Worm (Caenorhabditis elegans) whole organism, L2 larva: ENCODE data around the gene F56C3.10.
"Not testable (repeated sequence)": the region's sequence is repeated elsewhere in the genome, so short reads cannot be mapped to it uniquely, and the experiment has no call there.

ENCODE experiments used
- C34F6.9 ChIP-seq: fragments of 150-350 bp; optimal IDR thresholded peaks from 2 replicates; lab custom pipeline; 2014; ENCODE audit warnings: missing biosample characterization, missing genetic modification characterization
- R02D3.7 ChIP-seq: fragments of 150-350 bp; optimal IDR thresholded peaks from 2 replicates; lab custom pipeline; 2014; ENCODE audit warnings: missing biosample characterization, missing genetic modification characterization
- alr-1 ChIP-seq: fragments of 150-350 bp; optimal IDR thresholded peaks from 2 replicates; lab custom pipeline; 2014; ENCODE audit warnings: missing biosample characterization, missing genetic modification characterization
- aly-2 ChIP-seq: fragments of 150-350 bp; optimal IDR thresholded peaks from 2 replicates; lab custom pipeline; 2014; ENCODE audit warnings: missing biosample characterization, missing genetic modification characterization
- blmp-1 ChIP-seq: sonication (generic microtip); optimal IDR thresholded peaks from 2 replicates; lab custom pipeline; 2017; ENCODE audit warnings: missing genetic modification characterization, mild to moderate bottlenecking, missing compliant biosample characterization, antibody characterized with exemption, moderate library complexity; ENCODE audit not compliant: insufficient read depth
- ceh-16 ChIP-seq: fragments of 150-350 bp; optimal IDR thresholded peaks from 2 replicates; lab custom pipeline; 2014; ENCODE audit warnings: missing biosample characterization, missing genetic modification characterization
- crh-2 ChIP-seq: sonication (generic microtip); optimal IDR thresholded peaks from 2 replicates; lab custom pipeline; 2017; ENCODE audit warnings: missing biosample characterization, missing genetic modification characterization
- elt-1 ChIP-seq: fragments of 150-350 bp; optimal IDR thresholded peaks from 2 replicates; lab custom pipeline; 2014; ENCODE audit warnings: missing biosample characterization, missing genetic modification characterization
- elt-3 ChIP-seq: sonication (generic microtip); optimal IDR thresholded peaks from 2 replicates; lab custom pipeline; 2017; ENCODE audit warnings: missing biosample characterization, missing genetic modification characterization
- fos-1 ChIP-seq: fragments of 150-350 bp; optimal IDR thresholded peaks from 2 replicates; lab custom pipeline; 2014; ENCODE audit warnings: missing biosample characterization, missing genetic modification characterization
- gmeb-1 ChIP-seq: fragments of 150-350 bp; optimal IDR thresholded peaks from 2 replicates; lab custom pipeline; 2014; ENCODE audit warnings: missing biosample characterization, missing genetic modification characterization
- lin-13 ChIP-seq: fragments of 150-350 bp; optimal IDR thresholded peaks from 2 replicates; lab custom pipeline; 2014; ENCODE audit warnings: missing biosample characterization, missing genetic modification reagents, missing genetic modification characterization
- lsy-2 ChIP-seq, 2 experiments: fragments of 150-350 bp in 1 of 2; sonication (generic microtip) in 1 of 2; optimal IDR thresholded peaks; 2 replicates each; lab custom pipeline; 2014 to 2017; ENCODE audit warnings: missing biosample characterization in 2 of 2, missing genetic modification characterization in 2 of 2
- mbf-1 ChIP-seq: sonication (generic microtip); optimal IDR thresholded peaks from 2 replicates; lab custom pipeline; 2017; ENCODE audit warnings: missing biosample characterization, missing genetic modification characterization
- nhr-10 ChIP-seq: sonication (generic microtip); optimal IDR thresholded peaks from 2 replicates; lab custom pipeline; 2017; ENCODE audit warnings: missing biosample characterization, missing genetic modification characterization
- nhr-11 ChIP-seq: fragments of 150-350 bp; optimal IDR thresholded peaks from 2 replicates; lab custom pipeline; 2014; ENCODE audit warnings: missing biosample characterization, missing genetic modification characterization
- nhr-12 ChIP-seq: fragments of 150-350 bp; optimal IDR thresholded peaks from 2 replicates; lab custom pipeline; 2014; ENCODE audit warnings: missing biosample characterization, missing genetic modification characterization
- nhr-129 ChIP-seq: fragments of 150-350 bp; optimal IDR thresholded peaks from 2 replicates; lab custom pipeline; 2014; ENCODE audit warnings: missing biosample characterization, missing genetic modification characterization
- nhr-21 ChIP-seq: fragments of 150-350 bp; optimal IDR thresholded peaks from 2 replicates; lab custom pipeline; 2014; ENCODE audit warnings: missing biosample characterization, missing genetic modification characterization
- nhr-23 ChIP-seq: fragments of 150-350 bp; optimal IDR thresholded peaks from 2 replicates; lab custom pipeline; 2014; ENCODE audit warnings: missing biosample characterization, missing genetic modification reagents, missing genetic modification characterization
- nhr-237 ChIP-seq: fragments of 150-350 bp; optimal IDR thresholded peaks from 2 replicates; lab custom pipeline; 2014; ENCODE audit warnings: missing biosample characterization, missing genetic modification characterization
- nhr-25 ChIP-seq: fragments of 150-350 bp; sonication (generic microtip); optimal IDR thresholded peaks from 3 replicates; lab custom pipeline; 2014; ENCODE audit warnings: missing biosample characterization, missing genetic modification characterization
- nhr-6 ChIP-seq: fragments of 150-350 bp; optimal IDR thresholded peaks from 2 replicates; lab custom pipeline; 2014; ENCODE audit warnings: missing biosample characterization, missing genetic modification characterization
- peb-1 ChIP-seq: fragments of 150-350 bp; optimal IDR thresholded peaks from 2 replicates; lab custom pipeline; 2014; ENCODE audit warnings: missing biosample characterization, missing genetic modification characterization
- sem-4 ChIP-seq: fragments of 150-350 bp; optimal IDR thresholded peaks from 2 replicates; lab custom pipeline; 2014; ENCODE audit warnings: missing biosample characterization, missing genetic modification reagents, missing genetic modification characterization
- skn-1 ChIP-seq: sonication (generic microtip); optimal IDR thresholded peaks from 2 replicates; lab custom pipeline; 2017; ENCODE audit warnings: missing biosample characterization, missing genetic modification characterization
- sma-3 ChIP-seq: sonication (generic microtip); optimal IDR thresholded peaks from 2 replicates; lab custom pipeline; 2016; ENCODE audit warnings: missing genetic modification reagents, missing genetic modification characterization, missing compliant biosample characterization
- sma-9 ChIP-seq, 2 experiments: fragments of 150-350 bp in 1 of 2; sonication (generic microtip) in 1 of 2; optimal IDR thresholded peaks; 2 replicates each; lab custom pipeline; 2014 to 2016; ENCODE audit warnings: missing genetic modification characterization in 2 of 2, mild to moderate bottlenecking in 1 of 2, missing biosample characterization in 1 of 2, missing compliant biosample characterization in 1 of 2, missing genetic modification reagents in 1 of 2, moderate library complexity in 1 of 2
- unc-39 ChIP-seq: fragments of 150-350 bp; optimal IDR thresholded peaks from 2 replicates; lab custom pipeline; 2014; ENCODE audit warnings: missing biosample characterization, missing genetic modification characterization
- unc-62 ChIP-seq: fragments of 150-350 bp; optimal IDR thresholded peaks from 2 replicates; lab custom pipeline; 2014; ENCODE audit warnings: missing biosample characterization, missing genetic modification reagents, missing genetic modification characterization
- zag-1 ChIP-seq: fragments of 150-350 bp; optimal IDR thresholded peaks from 2 replicates; lab custom pipeline; 2014; ENCODE audit warnings: missing biosample characterization, missing genetic modification characterization
- ztf-1 ChIP-seq: fragments of 200-800 bp; sonication (Bioruptor generic); conservative IDR thresholded peaks from 2 replicates; pipeline ENCODE4 v1.3.6; 2022; ENCODE audit warnings: missing genetic modification characterization, missing compliant biosample characterization
- ztf-4 ChIP-seq: fragments of 150-350 bp; optimal IDR thresholded peaks from 2 replicates; lab custom pipeline; 2014; ENCODE audit warnings: missing biosample characterization, missing genetic modification characterization

The F56C3.10 gene

ce11 chrX:1381565-1381964 is at the start of gene F56C3.10:
F56C3.10 (minus strand) TSS chrX:1381665.
- TF ChIP-seq nhr-12 (tag; lab: Kevin White, UChicago) (no peak), unc-62 (no peak), zag-1 (no peak), sem-4 (tag; lab: Kevin White, UChicago) (no peak), fos-1 (tag; lab: Kevin White, UChicago) (no peak), mbf-1 (tag; lab: Kevin White, UChicago) (no peak), nhr-6 (tag; lab: Kevin White, UChicago) (no peak), skn-1 (tag; lab: Kevin White, UChicago) (no peak), nhr-129 (tag; lab: Kevin White, UChicago) (no peak), elt-1 (tag; lab: Kevin White, UChicago) (no peak), sma-9 (GFP tag; optimal IDR thresholded peaks at IDR 0.05; lab: Kevin White, UChicago) (no peak), sma-9 (tag; optimal IDR thresholded peaks at IDR 0.05; lab: Kevin White, UChicago) (no peak)

- not testable (repeated sequence) for TF ChIP-seq gmeb-1, ztf-4, fos-1 (tag; lab: Kevin White, UChicago)
Measured at ce11 chrX:1430707-1431106, 49.2 kb upstream of the F56C3.10 start, which contains the start of gene F19G12.1. F19G12.1 (plus strand) TSS chrX:1431007.

ce11 chrX:1426425-1426824 is 45.0 kb upstream of the F56C3.10 start, which contains the start of gene F19G12.11:
F19G12.11 (minus strand) TSS chrX:1426525.
- TF ChIP-seq fos-1 (tag; lab: Kevin White, UChicago) (no peak), blmp-1 (no peak), peb-1 (tag; lab: Kevin White, UChicago) (no peak), aly-2 (no peak), unc-62 (no peak), ztf-1 (GFP tag; lab: Robert Waterston, UW) (no peak), ceh-16 (tag; lab: Kevin White, UChicago) (no peak)

- TF ChIP-seq unc-62 (no peak), lsy-2 (tag; optimal IDR thresholded peaks at IDR 0.05; lab: Kevin White, UChicago) (no peak), peb-1 (tag; lab: Kevin White, UChicago) (no peak), blmp-1 (no peak), nhr-21 (no peak), nhr-23 (no peak), lin-13 (GFP tag; lab: Kevin White, UChicago) (no peak), R02D3.7 (tag; lab: Kevin White, UChicago) (no peak)
Measured at ce11 chrX:1424509-1424908, 43.0 kb upstream of the F56C3.10 start, which contains the start of gene F19G12.3. F19G12.3 (plus strand) TSS chrX:1424809.

ce11 chrX:1420524-1420923 is 39.1 kb upstream of the F56C3.10 start:
- TF ChIP-seq sma-9 (GFP tag; optimal IDR thresholded peaks at IDR 0.05; lab: Kevin White, UChicago) (no peak), sma-9 (tag; optimal IDR thresholded peaks at IDR 0.05; lab: Kevin White, UChicago) (no peak), nhr-11 (no peak), sma-3 (no peak), skn-1 (tag; lab: Kevin White, UChicago) (peak; percentile 99), lin-13 (GFP tag; lab: Kevin White, UChicago) (no peak)

ce11 chrX:1419163-1419696 is 37.8 kb upstream of the F56C3.10 start, which contains the start of gene F19G12.9:
F19G12.9 (plus strand) TSS chrX:1419213.
- TF ChIP-seq alr-1 (no peak), sma-9 (GFP tag; optimal IDR thresholded peaks at IDR 0.05; lab: Kevin White, UChicago) (no peak), sma-9 (tag; optimal IDR thresholded peaks at IDR 0.05; lab: Kevin White, UChicago) (no peak), fos-1 (tag; lab: Kevin White, UChicago) (no peak), unc-62 (no peak), skn-1 (tag; lab: Kevin White, UChicago) (peak; percentile 89)
- TF ChIP-seq, all 48 proteins: peak for 1

- no peak for TF ChIP-seq sma-9 (GFP tag; optimal IDR thresholded peaks at IDR 0.05; lab: Kevin White, UChicago)
- no peak for TF ChIP-seq sma-9 (tag; optimal IDR thresholded peaks at IDR 0.05; lab: Kevin White, UChicago)
- TF ChIP-seq crh-2: peak; percentile 2
- TF ChIP-seq elt-3 (tag; lab: Kevin White, UChicago): no peak
- no peak for TF ChIP-seq nhr-10 (tag; lab: Kevin White, UChicago)
- TF ChIP-seq nhr-129 (tag; lab: Kevin White, UChicago): no peak
- TF ChIP-seq sma-3: no peak
- TF ChIP-seq unc-39 (tag; lab: Kevin White, UChicago): no peak
- no peak for TF ChIP-seq unc-62
- peak; percentile 27 for TF ChIP-seq skn-1 (tag; lab: Kevin White, UChicago)
- TF ChIP-seq nhr-237 (tag; lab: Kevin White, UChicago): no peak
- TF ChIP-seq nhr-25 (tag; lab: Kevin White, UChicago): no peak
- no peak for TF ChIP-seq ztf-1 (GFP tag; lab: Robert Waterston, UW)
- TF ChIP-seq C34F6.9 (tag; lab: Kevin White, UChicago): no peak
- peak; percentile 37 for TF ChIP-seq fos-1 (tag; lab: Kevin White, UChicago)
- no peak for TF ChIP-seq peb-1 (tag; lab: Kevin White, UChicago)
- no peak for TF ChIP-seq sem-4 (tag; lab: Kevin White, UChicago)
Measured at ce11 chrX:1416776-1417354, 35.4 kb upstream of the F56C3.10 start, which contains the start of the genes F19G12.4 and F19G12.8. F19G12.4 (plus strand) TSS chrX:1417304. F19G12.8 (plus strand) TSS chrX:1417320.
